Worm (Caenorhabditis elegans): ENCODE results near the gene catp-3.

The catp-3 gene

DNA sequence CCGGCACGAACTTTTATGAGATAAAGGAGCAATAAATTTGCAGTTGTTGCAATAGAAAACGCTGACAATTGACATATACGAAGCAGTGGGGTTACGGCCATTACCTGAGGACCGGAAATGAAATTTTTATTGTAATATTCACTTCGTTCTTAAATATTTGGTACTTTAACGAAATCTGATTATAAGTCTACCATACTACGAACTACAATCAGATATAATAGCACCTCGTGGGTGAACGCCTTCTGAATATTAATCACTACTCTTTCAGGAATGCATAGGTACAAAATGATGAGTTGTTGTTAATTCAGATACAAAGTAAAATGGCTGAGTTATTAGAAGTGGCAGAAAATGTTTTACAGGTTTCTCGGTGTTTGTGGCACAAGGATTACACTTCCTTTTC, 16.6 kb downstream of the catp-3 start, which contains the start of gene str-129:
Gene str-129, minus strand, starts transcription at position 101 of the 400 bp plus-strand sequence.
- no peak for TF ChIP-seq nhr-28 (tag; optimal IDR thresholded peaks at IDR 0.05)
- TF ChIP-seq mab-9 (GFP tag; IDR thresholded peaks at IDR 0.05): no peak
- TF ChIP-seq unc-130 (tag; optimal IDR thresholded peaks at IDR 0.05): no peak
- TF ChIP-seq rnt-1 (tag; optimal IDR thresholded peaks at IDR 0.05): no peak
- no peak for TF ChIP-seq lin-39 (tag; optimal IDR thresholded peaks at IDR 0.05)
- no peak for TF ChIP-seq ceh-90 (tag; optimal IDR thresholded peaks at IDR 0.05)
- TF ChIP-seq tlp-1 (tag; optimal IDR thresholded peaks at IDR 0.05): no peak
- no peak for TF ChIP-seq nhr-84 (tag; optimal IDR thresholded peaks at IDR 0.05)
- TF ChIP-seq ceh-82 (tag; optimal IDR thresholded peaks at IDR 0.05): no peak
- TF ChIP-seq unc-98 (GFP tag; IDR thresholded peaks at IDR 0.05): no peak

DNA sequence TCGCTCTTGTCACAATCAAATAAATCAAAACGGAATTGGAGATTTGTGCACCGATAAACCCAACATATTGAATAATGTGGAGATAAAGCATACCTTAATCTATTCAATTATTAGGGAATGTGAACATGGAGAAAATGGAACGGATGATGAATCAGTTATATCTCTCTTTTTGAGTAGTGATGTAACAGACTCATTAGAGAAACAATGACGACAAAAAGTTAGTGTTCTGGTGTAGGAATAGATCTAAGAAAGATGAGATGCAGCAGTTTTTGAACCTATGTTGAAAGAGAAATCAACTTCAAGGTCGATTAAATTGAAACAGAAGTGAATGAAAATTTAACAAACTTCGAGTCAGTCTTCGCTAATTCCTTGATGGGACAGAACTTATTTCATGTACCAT, 19.6 kb downstream of the catp-3 start, which contains the start of gene str-146:
Gene str-146, minus strand, starts transcription at position 101 of the 400 bp plus-strand sequence.
- no peak for TF ChIP-seq lin-39 (tag; optimal IDR thresholded peaks at IDR 0.05)
- no peak for TF ChIP-seq elt-2 (tag; optimal IDR thresholded peaks at IDR 0.05)
- no peak for TF ChIP-seq lsy-2 (tag; optimal IDR thresholded peaks at IDR 0.05)
- TF ChIP-seq egl-27 (tag; optimal IDR thresholded peaks at IDR 0.05): no peak
- TF ChIP-seq rnt-1 (tag; optimal IDR thresholded peaks at IDR 0.05): no peak
- no peak for TF ChIP-seq ama-1 (optimal IDR thresholded peaks at IDR 0.05)
- no peak for TF ChIP-seq unc-62 (GFP tag; optimal IDR thresholded peaks at IDR 0.05)
- TF ChIP-seq C16A3.4 (tag; optimal IDR thresholded peaks at IDR 0.05): no peak
- TF ChIP-seq hpl-2 (GFP tag; optimal IDR thresholded peaks at IDR 0.05): no peak
- no peak for TF ChIP-seq dpl-1 (GFP tag; optimal IDR thresholded peaks at IDR 0.05)
- TF ChIP-seq nhr-47 (tag; optimal IDR thresholded peaks at IDR 0.05): no peak
- no peak for TF ChIP-seq unc-86 (tag; optimal IDR thresholded peaks at IDR 0.05)
- no peak for TF ChIP-seq zip-4 (GFP tag; optimal IDR thresholded peaks at IDR 0.05)
- TF ChIP-seq lin-35 (GFP tag; optimal IDR thresholded peaks at IDR 0.05): no peak
- no peak for TF ChIP-seq nhr-84 (tag; optimal IDR thresholded peaks at IDR 0.05)
- no peak for TF ChIP-seq fos-1 (tag; optimal IDR thresholded peaks at IDR 0.05)
- no peak for TF ChIP-seq nhr-85 (tag)

DNA sequence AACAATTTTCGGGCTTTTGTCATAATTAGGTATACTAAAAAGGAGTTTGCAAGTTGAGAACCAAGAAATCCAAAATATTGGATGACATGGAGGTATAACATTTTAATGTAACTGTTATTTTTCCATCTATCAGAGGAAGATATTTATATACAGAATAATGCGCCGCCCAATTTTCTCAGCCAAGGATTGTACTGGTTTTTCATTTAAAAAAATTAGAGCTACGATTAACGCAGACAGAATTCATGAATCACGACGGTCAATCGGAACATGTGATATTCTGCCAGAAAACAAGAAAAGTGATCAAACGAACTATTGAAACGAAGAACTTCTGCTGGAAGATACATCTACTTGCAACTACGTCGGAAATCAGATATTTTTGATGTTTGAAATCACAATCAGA, 22.4 kb downstream of the catp-3 start, which contains the start of gene str-145:
Gene str-145, minus strand, starts transcription at position 101 of the 400 bp plus-strand sequence.
- TF ChIP-seq C04F5.9 (tag; optimal IDR thresholded peaks at IDR 0.05): no peak
- TF ChIP-seq xbp-1 (tag; optimal IDR thresholded peaks at IDR 0.05): no peak
- TF ChIP-seq unc-62 (GFP tag; optimal IDR thresholded peaks at IDR 0.05): no peak
- TF ChIP-seq egl-27 (tag; optimal IDR thresholded peaks at IDR 0.05): no peak
- no peak for TF ChIP-seq efl-3 (GFP tag; optimal IDR thresholded peaks at IDR 0.05)
- TF ChIP-seq unc-98 (GFP tag; IDR thresholded peaks at IDR 0.05): no peak
- no peak for TF ChIP-seq mef-2 (tag; optimal IDR thresholded peaks at IDR 0.05)
- TF ChIP-seq nhr-28 (tag; optimal IDR thresholded peaks at IDR 0.05): no peak
- no peak for TF ChIP-seq nhr-84 (tag; optimal IDR thresholded peaks at IDR 0.05)
- no peak for TF ChIP-seq unc-130 (tag; optimal IDR thresholded peaks at IDR 0.05)
- TF ChIP-seq hlh-4 (tag; optimal IDR thresholded peaks at IDR 0.05): no peak
- TF ChIP-seq tlp-1 (tag; optimal IDR thresholded peaks at IDR 0.05): no peak
- no peak for TF ChIP-seq lin-14 (GFP tag; optimal IDR thresholded peaks at IDR 0.05)
- TF ChIP-seq dpl-1 (GFP tag; optimal IDR thresholded peaks at IDR 0.05): no peak

DNA sequence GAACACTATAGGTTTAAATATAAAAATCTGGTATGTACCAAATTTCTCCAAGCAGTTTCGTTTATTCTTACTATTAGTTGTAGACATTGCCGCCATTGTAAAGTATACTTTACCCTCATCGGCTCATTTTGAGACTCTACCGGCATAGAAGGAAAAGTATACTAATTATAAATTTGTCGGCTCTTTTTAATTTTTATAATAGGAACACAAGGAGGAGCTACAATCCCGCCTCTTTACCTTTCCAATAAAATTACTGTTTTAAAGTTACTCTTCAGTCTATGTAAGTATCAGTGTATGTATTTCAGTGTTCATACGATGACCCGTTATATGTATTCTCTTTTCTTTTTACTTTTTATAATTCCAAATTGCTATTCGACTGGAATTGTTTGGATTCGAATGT, 23.5 kb downstream of the catp-3 start, which contains the start of gene sdz-23:
Gene sdz-23, plus strand, starts transcription at position 301 of the 400 bp plus-strand sequence.
- TF ChIP-seq jun-1 (tag; optimal IDR thresholded peaks at IDR 0.05): no peak
- no peak for TF ChIP-seq grh-1 (GFP tag; IDR thresholded peaks at IDR 0.05)
- no peak for TF ChIP-seq pax-3 (tag; optimal IDR thresholded peaks at IDR 0.05)
- no peak for TF ChIP-seq irx-1 (tag; optimal IDR thresholded peaks at IDR 0.05)
- no peak for TF ChIP-seq blmp-1 (tag; optimal IDR thresholded peaks at IDR 0.05)
- no peak for TF ChIP-seq lin-39 (tag; optimal IDR thresholded peaks at IDR 0.05)
- no peak for TF ChIP-seq nhr-11 (tag; optimal IDR thresholded peaks at IDR 0.05)
- TF ChIP-seq egl-27 (tag; optimal IDR thresholded peaks at IDR 0.05): no peak
- no peak for TF ChIP-seq mdl-1 (tag; optimal IDR thresholded peaks at IDR 0.05)
- TF ChIP-seq lin-35 (GFP tag; optimal IDR thresholded peaks at IDR 0.05): no peak
- no peak for TF ChIP-seq unc-130 (tag; optimal IDR thresholded peaks at IDR 0.05)
- no peak for TF ChIP-seq fkh-10 (GFP tag; optimal IDR thresholded peaks at IDR 0.05)
- TF ChIP-seq sox-4 (tag; optimal IDR thresholded peaks at IDR 0.05): no peak
- no peak for TF ChIP-seq efl-1 (optimal IDR thresholded peaks at IDR 0.05)
- no peak for TF ChIP-seq efl-1 (GFP tag; optimal IDR thresholded peaks at IDR 0.05 in 1 of 2)
- TF ChIP-seq fkh-4 (tag; optimal IDR thresholded peaks at IDR 0.05; ENCODE audit: borderline replicate concordance): no peak
- no peak for TF ChIP-seq dsc-1 (tag; optimal IDR thresholded peaks at IDR 0.05)
- TF ChIP-seq fkh-8 (tag; optimal IDR thresholded peaks at IDR 0.05): no peak
- TF ChIP-seq nhr-85 (tag): no peak
- TF ChIP-seq ceh-90 (tag; optimal IDR thresholded peaks at IDR 0.05): no peak
- no peak for TF ChIP-seq nhr-28 (tag; optimal IDR thresholded peaks at IDR 0.05)
